Worm (Caenorhabditis elegans): Measurements from ENCODE around the gene rbm-17.
A peak's percentile ranks its signal among the peaks of the same experiment; 100 is the strongest.

Gene rbm-17

ce11 chrIV:11594191-11594673 lies 43.9 kb upstream of the rbm-17 start, which contains the start of gene mig-38 (continued):
- peak; percentile 93 for TF ChIP-seq ama-1 (optimal IDR thresholded peaks at IDR 0.05)
- TF ChIP-seq fkh-10 (GFP tag; optimal IDR thresholded peaks at IDR 0.05): peak; percentile 51
- no peak for TF ChIP-seq ces-1 (GFP tag; optimal IDR thresholded peaks at IDR 0.05)
- TF ChIP-seq mep-1 (tag; optimal IDR thresholded peaks at IDR 0.05): peak; percentile 46
- 0 out of 2 replicates have a peak, but pooled peaks have one; percentile 11 for TF ChIP-seq mab-9 (GFP tag; IDR thresholded peaks at IDR 0.05)
- TF ChIP-seq nhr-47 (tag; optimal IDR thresholded peaks at IDR 0.05): peak; percentile 72
- peak; percentile 29 for TF ChIP-seq dsc-1 (tag; optimal IDR thresholded peaks at IDR 0.05)
- peak; percentile 18; the same call in 1 of the 2 replicates for TF ChIP-seq nhr-19 (GFP tag; conservative IDR thresholded peaks at IDR 0.05)
- no peak for TF ChIP-seq C16A3.4 (tag; optimal IDR thresholded peaks at IDR 0.05)
- peak; percentile 2 for TF ChIP-seq sox-4 (tag; optimal IDR thresholded peaks at IDR 0.05)
- peak; percentile 37 to 46 for TF ChIP-seq lin-35 (GFP tag; optimal IDR thresholded peaks at IDR 0.05)
- TF ChIP-seq aly-2 (tag; optimal IDR thresholded peaks at IDR 0.05): peak; percentile 19
- TF ChIP-seq skn-1 (tag; optimal IDR thresholded peaks at IDR 0.05): peak; percentile 13
- TF ChIP-seq ztf-11 (tag; optimal IDR thresholded peaks at IDR 0.05): peak in 1 of 2 experiments; percentile 14
- no peak for TF ChIP-seq lin-13 (GFP tag; optimal IDR thresholded peaks at IDR 0.05)
- peak; percentile 32 for TF ChIP-seq C04F5.9 (tag; optimal IDR thresholded peaks at IDR 0.05)
- no peak for TF ChIP-seq ets-5 (GFP tag; IDR thresholded peaks at IDR 0.05)
- peak; percentile 44 for TF ChIP-seq unc-86 (tag; optimal IDR thresholded peaks at IDR 0.05)
- TF ChIP-seq rnt-1 (tag; optimal IDR thresholded peaks at IDR 0.05): peak; percentile 39
- TF ChIP-seq lir-3 (tag; optimal IDR thresholded peaks at IDR 0.05; ENCODE audit: poor library complexity): peak; percentile 51
- peak; percentile 14 for TF ChIP-seq tbx-2 (tag; optimal IDR thresholded peaks at IDR 0.05)
- TF ChIP-seq nhr-20 (tag; optimal IDR thresholded peaks at IDR 0.05): peak; percentile 70

ce11 chrIV:11597079-11597478 lies 41.0 kb upstream of the rbm-17 start:
- no peak for TF ChIP-seq fos-1 (tag; optimal IDR thresholded peaks at IDR 0.05)

DNA sequence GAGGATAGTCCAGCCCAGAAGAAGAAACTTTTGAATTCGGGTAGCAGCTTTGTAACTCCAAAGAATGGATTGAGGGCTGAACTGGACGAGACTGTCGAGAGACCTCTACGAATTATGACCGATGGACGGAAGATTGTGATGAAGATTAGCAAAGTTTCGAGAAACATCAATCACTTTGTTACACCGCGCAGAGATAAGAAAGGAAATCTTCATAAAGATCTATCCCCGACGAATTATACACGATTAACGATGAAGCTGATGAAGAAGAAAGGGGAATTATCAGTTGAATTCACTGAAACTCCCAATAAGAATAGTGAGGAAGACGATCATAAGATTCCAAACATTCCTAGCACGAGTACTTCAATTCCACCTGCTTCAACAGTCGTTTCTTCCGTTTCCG lies 38.4 kb upstream of the rbm-17 start:
- no peak for TF ChIP-seq hlh-4 (tag; optimal IDR thresholded peaks at IDR 0.05)
- no peak for TF ChIP-seq lir-3 (tag; optimal IDR thresholded peaks at IDR 0.05; ENCODE audit: poor library complexity)
- TF ChIP-seq nhr-71 (tag; optimal IDR thresholded peaks at IDR 0.05): no peak
- TF ChIP-seq hpl-2 (GFP tag; optimal IDR thresholded peaks at IDR 0.05): no peak
- no peak for TF ChIP-seq fkh-10 (GFP tag; optimal IDR thresholded peaks at IDR 0.05)
- TF ChIP-seq xbp-1 (tag; optimal IDR thresholded peaks at IDR 0.05): no peak
- no peak for TF ChIP-seq C04F5.9 (tag; optimal IDR thresholded peaks at IDR 0.05)
- TF ChIP-seq rnt-1 (tag; optimal IDR thresholded peaks at IDR 0.05): peak; percentile 3
- TF ChIP-seq blmp-1 (tag; optimal IDR thresholded peaks at IDR 0.05): peak; percentile 27
- no peak for TF ChIP-seq dpl-1 (GFP tag; optimal IDR thresholded peaks at IDR 0.05)
- TF ChIP-seq mdl-1 (tag; optimal IDR thresholded peaks at IDR 0.05): no peak
- no peak for TF ChIP-seq egl-13 (tag; optimal IDR thresholded peaks at IDR 0.05)
- TF ChIP-seq isw-1 (GFP tag; IDR thresholded peaks at IDR 0.05): no peak
- no peak for TF ChIP-seq mep-1 (tag; optimal IDR thresholded peaks at IDR 0.05)
- TF ChIP-seq sup-37 (GFP tag; optimal IDR thresholded peaks at IDR 0.05): no peak
- no peak for TF ChIP-seq nhr-19 (GFP tag; conservative IDR thresholded peaks at IDR 0.05)

ce11 chrIV:11601721-11602405 lies 36.3 kb upstream of the rbm-17 start:
- TF ChIP-seq sox-4 (tag; optimal IDR thresholded peaks at IDR 0.05) (no peak), C34B4.2 (tag; optimal IDR thresholded peaks at IDR 0.05) (no peak), isw-1 (GFP tag; IDR thresholded peaks at IDR 0.05) (peak; percentile 62), ces-1 (GFP tag; optimal IDR thresholded peaks at IDR 0.05) (no peak), vab-15 (tag; optimal IDR thresholded peaks at IDR 0.05) (no peak), unc-62 (GFP tag; optimal IDR thresholded peaks at IDR 0.05) (no peak), unc-98 (GFP tag; IDR thresholded peaks at IDR 0.05) (no peak), aha-1 (tag; optimal IDR thresholded peaks at IDR 0.05) (no peak), lin-39 (tag; optimal IDR thresholded peaks at IDR 0.05) (peak; percentile 34), ama-1 (optimal IDR thresholded peaks at IDR 0.05) (peak; percentile 27), skn-1 (tag; optimal IDR thresholded peaks at IDR 0.05) (peak; percentile 77), zip-4 (GFP tag; optimal IDR thresholded peaks at IDR 0.05) (no peak), alr-1 (tag; optimal IDR thresholded peaks at IDR 0.05; ENCODE audit: borderline replicate concordance) (no peak), nhr-28 (tag; optimal IDR thresholded peaks at IDR 0.05) (no peak), lin-35 (GFP tag; optimal IDR thresholded peaks at IDR 0.05) (peak; percentile 78 to 84), hlh-4 (tag; optimal IDR thresholded peaks at IDR 0.05) (no peak), F16B12.6 (tag; optimal IDR thresholded peaks at IDR 0.05) (peak; percentile 22), unc-86 (tag; optimal IDR thresholded peaks at IDR 0.05) (peak; percentile 66), nhr-85 (tag) (peak; percentile 92), nhr-90 (tag; optimal IDR thresholded peaks at IDR 0.05; ENCODE audit: poor library complexity) (peak; percentile 54), nhr-77 (tag; optimal IDR thresholded peaks at IDR 0.05) (peak; percentile 31)
